Fruit fly (Drosophila melanogaster): ENCODE results near the gene CG5895.

The CG5895 gene

DNA sequence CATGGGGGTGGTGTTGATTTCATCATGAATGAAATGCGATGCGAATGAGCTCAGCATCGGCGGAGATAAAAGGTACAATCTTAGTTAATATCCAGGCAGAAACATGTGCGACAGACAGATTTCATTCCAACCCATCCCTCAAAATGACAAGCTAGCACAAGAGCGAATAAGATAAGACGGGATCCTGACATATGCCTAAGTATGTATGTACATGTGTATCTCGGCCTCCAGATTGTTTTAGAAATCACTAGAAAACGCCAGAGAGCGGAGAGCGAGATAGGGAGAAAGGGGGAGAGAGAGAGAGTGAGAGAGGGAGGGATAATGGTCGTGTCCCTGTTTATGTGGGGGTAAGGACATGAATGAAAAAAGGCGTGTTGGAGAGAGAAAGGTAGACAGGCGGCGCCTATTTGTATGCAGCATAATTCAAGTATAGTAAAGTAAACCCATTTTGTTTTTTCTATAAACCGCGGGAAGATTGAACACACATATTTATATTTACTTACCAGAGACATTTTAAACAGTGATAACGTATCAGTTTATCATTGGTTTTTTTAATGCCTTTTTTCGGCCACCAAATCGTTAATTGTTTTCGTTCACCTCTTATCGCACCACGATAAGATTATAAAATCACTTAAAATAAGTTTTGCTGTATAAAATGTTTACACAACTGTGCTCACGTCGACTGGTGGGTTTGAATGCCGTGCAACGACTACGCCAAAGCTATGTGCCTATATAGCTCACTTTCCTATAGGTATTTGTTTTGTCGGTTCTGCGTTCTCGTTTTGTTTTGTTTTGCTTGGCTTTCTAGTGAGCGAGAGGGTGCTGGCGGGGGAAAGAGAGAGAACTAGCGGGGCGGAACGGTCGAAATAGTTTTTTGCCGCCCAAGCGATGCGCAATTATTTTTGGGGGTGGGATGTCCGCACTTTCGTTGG lies 14.9 kb downstream of the CG5895 start (continued):
- TF ChIP-seq abd-A (tag; optimal IDR thresholded peaks at IDR 0.05), result peak; percentile 23
- peak; percentile 66 for TF ChIP-seq CG12071 (GFP tag; optimal IDR thresholded peaks at IDR 0.05)
- TF ChIP-seq Fer2 (tag; optimal IDR thresholded peaks at IDR 0.05), result no peak
- TF ChIP-seq C15 (GFP tag; IDR thresholded peaks at IDR 0.05), result no peak
- no peak for TF ChIP-seq HLH3B (GFP tag; IDR thresholded peaks at IDR 0.05)
- no peak for TF ChIP-seq CG8944 (GFP tag; optimal IDR thresholded peaks at IDR 0.05)
- TF ChIP-seq E2f1 (GFP tag; IDR thresholded peaks at IDR 0.05), result peak; percentile 6; the same call in 1 of the 2 replicates
- TF ChIP-seq CTCF (GFP tag; optimal IDR thresholded peaks at IDR 0.05), result no peak
- no peak for TF ChIP-seq CG17361 (GFP tag; IDR thresholded peaks at IDR 0.05)
- peak; percentile 49; the same call in 1 of the 2 replicates for TF ChIP-seq Xrp1 (GFP tag; IDR thresholded peaks at IDR 0.05)

DNA sequence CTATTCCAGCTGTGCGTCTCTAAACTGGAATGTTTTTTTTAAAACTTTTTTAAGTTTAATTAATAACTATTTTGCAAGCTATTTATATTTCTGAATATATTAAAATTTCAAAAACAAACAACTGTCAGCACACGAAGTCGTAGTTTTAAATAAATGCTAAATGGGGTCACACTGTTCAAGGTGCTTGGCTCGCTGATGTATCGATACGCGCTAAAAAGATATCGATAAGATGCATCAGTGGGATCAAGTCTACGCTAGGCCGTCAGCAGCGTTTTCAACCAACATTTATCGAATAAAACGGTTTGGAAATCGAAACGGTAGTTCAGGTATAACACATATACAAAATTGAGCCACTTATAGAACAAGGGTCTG lies 15.6 kb downstream of the CG5895 start, which contains the start of gene Diap1:
Gene Diap1 (minus strand): TSS at position 148 of the 372 bp plus-strand sequence.
- TF ChIP-seq Pdp1 (GFP tag; optimal IDR thresholded peaks at IDR 0.05) (peak in 1 of 2 experiments; percentile 17), nmo (GFP tag; optimal IDR thresholded peaks at IDR 0.05) (peak; percentile 50), CG34224 (GFP tag; IDR thresholded peaks at IDR 0.05; ENCODE audit: partially characterized antibody) (peak; percentile 80), Dad (GFP tag; optimal IDR thresholded peaks at IDR 0.05) (peak; percentile 0), ssp (GFP tag; IDR thresholded peaks at IDR 0.05) (no peak; the same call in none of the 2 replicates), Hsf (GFP tag; optimal IDR thresholded peaks at IDR 0.05) (no peak), Mad (GFP tag; optimal IDR thresholded peaks at IDR 0.05) (no peak), sr (GFP tag; IDR thresholded peaks at IDR 0.05) (no peak), Sry-β (GFP tag; optimal IDR thresholded peaks at IDR 0.05) (peak; percentile 82), HLH4C (GFP tag; IDR thresholded peaks at IDR 0.05; ENCODE audit: partially characterized antibody) (peak; percentile 91), CG6272 (GFP tag; IDR thresholded peaks at IDR 0.05) (0 out of 2 replicates have a peak, but pooled peaks have one; percentile 31), fd64A (GFP tag; optimal IDR thresholded peaks at IDR 0.05) (no peak), ftz-f1 (GFP tag; optimal IDR thresholded peaks at IDR 0.05) (peak; percentile 53), CG8290 (GFP tag; optimal IDR thresholded peaks at IDR 0.05) (peak; percentile 72), CG8290 (tag; optimal IDR thresholded peaks at IDR 0.05) (peak in 1 of 2 experiments; percentile 59), Blimp-1 (GFP tag; optimal IDR thresholded peaks at IDR 0.05) (peak; percentile 15), ato (GFP tag; IDR thresholded peaks at IDR 0.05; ENCODE audit: partially characterized antibody) (peak; percentile 94), Lpt (GFP tag; optimal IDR thresholded peaks at IDR 0.05) (no peak), CG10543 (GFP tag; optimal IDR thresholded peaks at IDR 0.05) (no peak), az2 (GFP tag; optimal IDR thresholded peaks at IDR 0.05) (no peak), vvl (GFP tag; IDR thresholded peaks at IDR 0.05) (peak; percentile 76), Sox102F (GFP tag; optimal IDR thresholded peaks at IDR 0.05) (no peak), CG17829 (tag; optimal IDR thresholded peaks at IDR 0.05) (no peak), CG3726 (GFP tag; IDR thresholded peaks at IDR 0.05) (no peak), chif (GFP tag; optimal IDR thresholded peaks at IDR 0.05) (peak in 1 of 2 experiments; percentile 10), seq (GFP tag; IDR thresholded peaks at IDR 0.05) (0 out of 2 replicates have a peak, but pooled peaks have one; percentile 3), hbn (GFP tag; IDR thresholded peaks at IDR 0.05; ENCODE audit: partially characterized antibody) (peak; percentile 82), CG7987 (GFP tag; optimal IDR thresholded peaks at IDR 0.05) (peak; percentile 34), Atf3 (GFP tag; optimal IDR thresholded peaks at IDR 0.05) (no peak), Awh (GFP tag; IDR thresholded peaks at IDR 0.05) (no peak), Vsx1 (GFP tag; optimal IDR thresholded peaks at IDR 0.05) (no peak), ci (GFP tag; IDR thresholded peaks at IDR 0.05) (peak; percentile 14; the same call in 2 of the 3 replicates), CG13424 (tag; optimal IDR thresholded peaks at IDR 0.05) (no peak), zen (tag; optimal IDR thresholded peaks at IDR 0.05) (peak; percentile 37), Sin3A (optimal IDR thresholded peaks at IDR 0.05) (peak; percentile 71), CG2678 (tag; optimal IDR thresholded peaks at IDR 0.05) (no peak), Antp (GFP tag; optimal IDR thresholded peaks at IDR 0.05) (no peak), CG32772 (GFP tag; IDR thresholded peaks at IDR 0.05) (0 out of 2 replicates have a peak, but pooled peaks have one; percentile 1), Dref (GFP tag; IDR thresholded peaks at IDR 0.05) (peak; percentile 100)
